Fruit fly (Drosophila melanogaster) whole organism, embryonic: Measurements from ENCODE around the gene sr.

Experiments used
- B-H2 ChIP-seq: fragments of 200-800 bp; sonication (Bioruptor generic); optimal IDR thresholded peaks from 2 replicates; lab custom pipeline; 2018; ENCODE audit warnings: missing biosample characterization, mild to moderate bottlenecking, missing genetic modification characterization
- Bgb ChIP-seq: fragments of 200-800 bp; sonication (Bioruptor generic); IDR thresholded peaks from 2 replicates; pipeline ENCODE4 v1.3.6; 2022; ENCODE audit warnings: missing biosample characterization, missing genetic modification characterization; ENCODE audit not compliant: partially characterized antibody
- CG11560 ChIP-seq: fragments of 200-800 bp; sonication (Bioruptor generic); IDR thresholded peaks from 3 replicates; pipeline ENCODE4 v1.3.6; 2022; ENCODE audit warnings: missing biosample characterization, missing genetic modification characterization
- CG11696 ChIP-seq: fragments of 200-800 bp; sonication (Bioruptor generic); IDR thresholded peaks from 2 replicates; pipeline ENCODE4 v1.3.6; 2022; ENCODE audit warnings: missing biosample characterization, missing genetic modification characterization
- CG18599 ChIP-seq: fragments of 200-800 bp; sonication (Bioruptor generic); optimal IDR thresholded peaks from 3 replicates; lab custom pipeline; 2017; ENCODE audit warnings: missing biosample characterization, missing genetic modification characterization, mild to moderate bottlenecking, moderate library complexity, missing genetic modification reagents
- CG2199 ChIP-seq: fragments of 200-800 bp; sonication (Bioruptor generic); IDR thresholded peaks from 3 replicates; pipeline ENCODE4 v1.3.6; 2022; ENCODE audit warnings: missing biosample characterization, missing genetic modification characterization
- CG3163 ChIP-seq: fragments of 200-800 bp; sonication (Bioruptor generic); optimal IDR thresholded peaks from 3 replicates; lab custom pipeline; 2016; ENCODE audit warnings: missing biosample characterization, missing genetic modification characterization
- CG32767 ChIP-seq: fragments of 200-800 bp; sonication (Bioruptor generic); IDR thresholded peaks from 2 replicates; pipeline ENCODE4 v1.3.6; 2022; ENCODE audit warnings: missing biosample characterization, missing genetic modification characterization
- CG34422 ChIP-seq: fragments of 200-800 bp; sonication (Bioruptor generic); IDR thresholded peaks from 3 replicates; pipeline ENCODE4 v1.3.6; 2022; ENCODE audit warnings: missing biosample characterization, missing genetic modification characterization
- CG3726 ChIP-seq: fragments of 200-800 bp; sonication (Bioruptor generic); IDR thresholded peaks from 3 replicates; pipeline ENCODE4, ENCODE4 v1.3.6; 2022; ENCODE audit warnings: missing biosample characterization, missing genetic modification characterization
- CG4854 ChIP-seq: fragments of 200-800 bp; sonication (Bioruptor generic); optimal IDR thresholded peaks from 2 replicates; lab custom pipeline; 2016; ENCODE audit warnings: missing biosample characterization, missing genetic modification characterization, inconsistent platforms
- Dbx ChIP-seq: fragments of 200-800 bp; sonication (Bioruptor generic); IDR thresholded peaks from 3 replicates; pipeline ENCODE4 v1.3.6; 2022; ENCODE audit warnings: missing biosample characterization, missing genetic modification characterization
- Deaf1 ChIP-seq: fragments of 200-800 bp; optimal IDR thresholded peaks from 3 replicates; lab custom pipeline; 2019; ENCODE audit warnings: missing biosample characterization, mild to moderate bottlenecking, missing genetic modification characterization, moderate library complexity
- Dfd ChIP-seq, 2 experiments: fragments of >200 bp; optimal IDR thresholded peaks; 2 replicates each; lab custom pipeline; 2017; ENCODE audit warnings: missing biosample characterization in 2 of 2, missing genetic modification characterization in 2 of 2
- Doc3 ChIP-seq: fragments of 200-800 bp; sonication (Bioruptor generic); IDR thresholded peaks from 3 replicates; pipeline ENCODE4 v1.3.6; 2022; ENCODE audit warnings: missing biosample characterization, missing genetic modification characterization; ENCODE audit not compliant: partially characterized antibody
- Ets65A ChIP-seq: fragments of 200-800 bp; sonication (Bioruptor generic); peaks from one replicate; lab custom pipeline; 2016; ENCODE audit warnings: missing biosample characterization, missing genetic modification characterization
- HLH4C ChIP-seq: fragments of 200-800 bp; sonication (Bioruptor generic); IDR thresholded peaks from 3 replicates; pipeline ENCODE4 v1.3.6; 2022; ENCODE audit warnings: missing biosample characterization, missing genetic modification characterization; ENCODE audit not compliant: partially characterized antibody
- Hey ChIP-seq: fragments of 200-800 bp; sonication (Bioruptor generic); optimal IDR thresholded peaks from 3 replicates; lab custom pipeline; 2018; ENCODE audit warnings: missing biosample characterization, mild to moderate bottlenecking, missing genetic modification characterization
- Max ChIP-seq: fragments of 200-800 bp; sonication (Bioruptor generic); optimal IDR thresholded peaks from 2 replicates; lab custom pipeline; 2016; ENCODE audit warnings: missing biosample characterization, mild to moderate bottlenecking, missing genetic modification characterization
- Med ChIP-seq: fragments of 200-800 bp; sonication (Bioruptor generic); peaks from one replicate; lab custom pipeline; 2016; ENCODE audit warnings: missing biosample characterization, missing genetic modification characterization, mild to moderate bottlenecking, inconsistent platforms, moderate library complexity
- Nf-YC ChIP-seq: fragments of 200-800 bp; optimal IDR thresholded peaks from 3 replicates; lab custom pipeline; 2019; ENCODE audit warnings: missing biosample characterization, mild to moderate bottlenecking, missing genetic modification characterization, moderate library complexity
- PHDP ChIP-seq: fragments of 200-800 bp; sonication (Bioruptor generic); optimal IDR thresholded peaks from 3 replicates; lab custom pipeline; 2018; ENCODE audit warnings: missing biosample characterization, mild to moderate bottlenecking, missing genetic modification characterization, moderate library complexity
- Pdp1 ChIP-seq, 2 experiments: fragments of 200-800 bp; sonication (Bioruptor generic); optimal IDR thresholded peaks; 3 replicates each; lab custom pipeline; 2016; ENCODE audit warnings: missing biosample characterization in 2 of 2, missing genetic modification characterization in 2 of 2, mild to moderate bottlenecking in 1 of 2, moderate library complexity in 1 of 2
- Scr ChIP-seq: fragments of 200-800 bp; sonication (Bioruptor generic); IDR thresholded peaks from 2 replicates; pipeline ENCODE4 v1.3.6; 2022; ENCODE audit warnings: missing biosample characterization, missing genetic modification characterization; ENCODE audit not compliant: partially characterized antibody
- abd-A ChIP-seq: fragments of 200-800 bp; sonication (Bioruptor generic); optimal IDR thresholded peaks from 3 replicates; lab custom pipeline; 2019; ENCODE audit warnings: missing biosample characterization, mild to moderate bottlenecking, missing genetic modification characterization, moderate library complexity
- br ChIP-seq: fragments of >200 bp; optimal IDR thresholded peaks from 2 replicates; lab custom pipeline; 2017
- dysf ChIP-seq: fragments of 200-800 bp; sonication (Bioruptor generic); IDR thresholded peaks from 3 replicates; pipeline ENCODE4 v1.3.6; 2022; ENCODE audit warnings: missing biosample characterization, missing genetic modification characterization
- ewg ChIP-seq: fragments of 200-800 bp; sonication (Bioruptor generic); optimal IDR thresholded peaks from 3 replicates; lab custom pipeline; 2017; ENCODE audit warnings: mild to moderate bottlenecking, missing biosample characterization, missing genetic modification reagents, missing genetic modification characterization
- gfzf ChIP-seq: fragments of 200-800 bp; sonication (Bioruptor generic); optimal IDR thresholded peaks from 2 replicates; lab custom pipeline; 2016; ENCODE audit warnings: missing biosample characterization, mild to moderate bottlenecking, missing genetic modification characterization, moderate library complexity
- ind ChIP-seq: fragments of 200-800 bp; sonication (Bioruptor generic); optimal IDR thresholded peaks from 3 replicates; lab custom pipeline; 2016; ENCODE audit warnings: missing biosample characterization, missing genetic modification characterization
- knrl ChIP-seq: fragments of 200-800 bp; sonication (Bioruptor generic); IDR thresholded peaks from 3 replicates; pipeline ENCODE4 v1.3.6; 2022; ENCODE audit warnings: missing biosample characterization, missing genetic modification characterization; ENCODE audit not compliant: partially characterized antibody
- mld ChIP-seq: fragments of 200-800 bp; sonication (Bioruptor generic); IDR thresholded peaks from 3 replicates; pipeline ENCODE4 v1.3.6; 2022; ENCODE audit warnings: missing biosample characterization, missing genetic modification characterization; ENCODE audit not compliant: partially characterized antibody
- nau ChIP-seq: fragments of 200-800 bp; sonication (Bioruptor generic); optimal IDR thresholded peaks from 3 replicates; lab custom pipeline; 2017; ENCODE audit warnings: missing biosample characterization, mild to moderate bottlenecking, missing genetic modification characterization, missing genetic modification reagents
- nerfin-1 ChIP-seq: fragments of 200-800 bp; sonication (Bioruptor generic); optimal IDR thresholded peaks from 3 replicates; lab custom pipeline; 2019; ENCODE audit warnings: missing biosample characterization, mild to moderate bottlenecking, missing genetic modification characterization, moderate library complexity
- nerfin-2 ChIP-seq: fragments of 200-800 bp; sonication (Bioruptor generic); IDR thresholded peaks from 2 replicates; pipeline ENCODE4 v1.3.6; 2022; ENCODE audit warnings: missing biosample characterization, missing genetic modification characterization; ENCODE audit not compliant: partially characterized antibody
- onecut ChIP-seq: fragments of 200-800 bp; sonication (Bioruptor generic); IDR thresholded peaks from 2 replicates; pipeline ENCODE4 v1.3.6; 2022; ENCODE audit warnings: missing biosample characterization, missing genetic modification characterization
- pnt ChIP-seq: fragments of 200-800 bp; sonication (Bioruptor generic); optimal IDR thresholded peaks from 3 replicates; lab custom pipeline; 2016; ENCODE audit warnings: missing biosample characterization, missing genetic modification characterization
- scrt ChIP-seq: fragments of 200-800 bp; sonication (Bioruptor generic); optimal IDR thresholded peaks from 2 replicates; lab custom pipeline; 2018; ENCODE audit warnings: missing biosample characterization, mild to moderate bottlenecking, missing genetic modification characterization, moderate library complexity
- seq ChIP-seq: fragments of 200-800 bp; sonication (Bioruptor generic); IDR thresholded peaks from 2 replicates; pipeline ENCODE4 v1.3.6; 2022; ENCODE audit warnings: missing biosample characterization, missing genetic modification characterization
- ssp ChIP-seq: fragments of 200-800 bp; sonication (Bioruptor generic); IDR thresholded peaks from 2 replicates; pipeline ENCODE4 v1.3.6; 2022; ENCODE audit warnings: missing biosample characterization, missing genetic modification characterization
- stwl ChIP-seq: fragments of 200-800 bp; sonication (Bioruptor generic); optimal IDR thresholded peaks from 3 replicates; lab custom pipeline; 2018; ENCODE audit warnings: missing biosample characterization, mild to moderate bottlenecking, missing genetic modification characterization, moderate library complexity
- tll ChIP-seq, 2 experiments: fragments of 200-800 bp in 1 of 2; fragments of >200 bp in 1 of 2; sonication (Bioruptor generic) in 1 of 2; optimal IDR thresholded peaks; 2 replicates each; lab custom pipeline; 2017 to 2019; ENCODE audit warnings: missing biosample characterization in 2 of 2, missing genetic modification characterization in 2 of 2, mild to moderate bottlenecking in 1 of 2, moderate library complexity in 1 of 2
- trem ChIP-seq: fragments of 200-800 bp; optimal IDR thresholded peaks from 3 replicates; lab custom pipeline; 2019; ENCODE audit warnings: missing biosample characterization, mild to moderate bottlenecking, missing genetic modification characterization, moderate library complexity
- ttk ChIP-seq: fragments of 200-800 bp; sonication (Bioruptor generic); IDR thresholded peaks from 2 replicates; pipeline ENCODE4 v2.1.2; 2022; ENCODE audit warnings: missing biosample characterization, missing genetic modification characterization
- unc-4 ChIP-seq: fragments of 200-800 bp; sonication (Bioruptor generic); IDR thresholded peaks from 2 replicates; pipeline ENCODE4 v1.3.6; 2022; ENCODE audit warnings: missing biosample characterization, missing genetic modification characterization; ENCODE audit not compliant: partially characterized antibody
- unpg ChIP-seq: fragments of 200-800 bp; sonication (Bioruptor generic); optimal IDR thresholded peaks from 3 replicates; lab custom pipeline; 2018; ENCODE audit warnings: missing biosample characterization, mild to moderate bottlenecking, missing genetic modification characterization, moderate library complexity
- yki ChIP-seq: fragments of >200 bp; optimal IDR thresholded peaks from 3 replicates; lab custom pipeline; 2018

The sr gene

DNA sequence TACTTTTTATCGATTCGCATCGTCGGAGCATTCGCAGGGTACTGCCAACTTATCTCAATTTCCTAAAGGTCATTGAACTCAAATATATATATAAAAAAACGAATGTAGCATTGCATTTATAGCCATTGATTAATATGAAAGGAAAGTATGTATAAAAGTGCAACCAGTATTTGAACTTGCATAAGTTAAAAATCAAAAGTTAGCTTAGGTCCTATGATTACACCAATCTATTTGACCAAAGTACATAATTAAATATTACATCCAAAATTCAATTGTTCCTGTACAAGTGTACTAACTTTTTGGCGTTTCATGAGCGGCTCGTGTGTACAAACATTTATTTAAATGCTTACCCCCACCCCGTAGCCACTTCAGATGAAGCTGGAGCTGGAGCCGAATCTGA is 66.9 kb downstream of the sr start:
- TF ChIP-seq ttk (GFP tag; lab: Robert Waterston, UW) (0 out of 2 replicates have a peak, but pooled peaks have one; percentile 14), trem (tag; lab: Kevin White, UChicago) (peak; percentile 14), CG3726 (GFP tag; lab: Robert Waterston, UW) (no peak)

DNA sequence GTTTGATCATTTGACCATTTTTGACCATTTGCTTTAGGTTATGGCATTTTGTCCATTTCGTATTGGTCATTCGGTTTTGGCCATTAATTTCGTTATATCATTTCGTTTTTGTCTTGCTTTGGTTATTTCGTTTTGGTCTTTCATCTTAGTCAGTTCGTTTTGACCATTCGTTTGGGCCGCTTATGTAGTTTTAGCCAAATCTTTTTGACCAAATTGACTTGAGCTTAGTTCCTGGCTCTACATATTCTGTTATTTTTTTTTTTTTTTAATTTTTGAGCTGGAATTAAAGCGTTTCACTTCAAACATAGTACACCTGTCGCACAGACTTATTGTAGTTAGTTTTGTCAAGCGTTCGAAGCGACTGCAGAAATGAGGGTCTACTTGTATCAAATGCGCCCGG is 67.8 kb downstream of the sr start, which contains the start of gene CG14315:
Gene CG14315, plus strand, starts transcription at position 301 of the 400 bp plus-strand sequence.
- TF ChIP-seq knrl (GFP tag; lab: Robert Waterston, UW), result no peak
- no peak for TF ChIP-seq nau
- TF ChIP-seq nerfin-2 (GFP tag; lab: Robert Waterston, UW), result no peak
- TF ChIP-seq dysf (GFP tag; lab: Robert Waterston, UW), result no peak
- no peak for TF ChIP-seq CG11696
- no peak for TF ChIP-seq ssp (GFP tag; lab: Robert Waterston, UW)
- no peak for TF ChIP-seq Max
- TF ChIP-seq PHDP (tag; lab: Kevin White, UChicago), result no peak
- TF ChIP-seq unc-4 (GFP tag; lab: Robert Waterston, UW), result no peak
- no peak for TF ChIP-seq Scr
- no peak for TF ChIP-seq Dbx (GFP tag; lab: Robert Waterston, UW)
- no peak for TF ChIP-seq tll (GFP tag; optimal IDR thresholded peaks at IDR 0.05; lab: Kevin White, UChicago)

DNA sequence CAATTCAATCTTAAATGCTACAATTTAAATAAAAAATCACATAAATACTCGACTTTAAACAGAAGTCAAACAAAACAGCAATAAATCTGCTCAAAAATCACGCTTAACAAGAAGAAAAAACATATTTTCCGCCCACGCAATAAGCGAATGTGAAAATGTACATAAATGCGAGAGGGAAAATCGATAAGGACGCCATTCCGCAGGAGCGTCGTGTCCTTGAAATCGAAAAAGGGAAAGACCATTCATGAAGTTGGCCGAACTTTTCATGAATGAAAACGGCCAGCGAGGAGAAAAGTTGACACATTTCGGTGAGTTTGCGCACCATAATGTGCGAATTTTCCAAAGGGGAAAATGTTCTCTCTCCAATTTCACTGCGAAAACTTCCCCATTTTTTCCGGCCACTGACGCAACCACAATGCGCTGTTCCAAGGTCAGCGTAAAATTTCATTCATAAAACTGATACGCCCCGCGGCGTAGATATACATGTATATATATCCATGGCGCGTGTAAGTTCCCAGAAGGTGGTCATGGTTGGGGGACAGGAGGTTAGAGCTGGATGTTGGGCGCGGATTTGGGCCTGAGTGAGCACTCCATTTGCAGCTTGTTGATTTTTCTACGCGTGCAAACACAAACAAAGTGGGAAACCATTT is 69.7 kb downstream of the sr start:
- TF ChIP-seq stwl (tag; lab: Kevin White, UChicago), result no peak
- TF ChIP-seq CG11560 (tag; lab: Robert Waterston, UW), result no peak
- no peak for TF ChIP-seq B-H2
- no peak for TF ChIP-seq pnt (GFP tag; lab: Kevin White, UChicago)
- TF ChIP-seq yki, result no peak
- TF ChIP-seq ind, result no peak
- no peak for TF ChIP-seq CG11696
- peak; percentile 45 for TF ChIP-seq Deaf1 (tag; lab: Kevin White, UChicago)
- peak; percentile 15 for TF ChIP-seq abd-A (tag; lab: Kevin White, UChicago)
- TF ChIP-seq onecut, result peak; percentile 97
- peak; percentile 40; the same call in 1 of the 3 replicates for TF ChIP-seq CG34422 (GFP tag; lab: Robert Waterston, UW)
- TF ChIP-seq Hey, result peak; percentile 53
- no peak for TF ChIP-seq unpg (GFP tag; lab: Kevin White, UChicago)
- peak; percentile 62 for TF ChIP-seq Med (GFP tag; lab: Kevin White, UChicago)
- TF ChIP-seq nerfin-1 (tag; lab: Kevin White, UChicago), result peak; percentile 28
- no peak for TF ChIP-seq Doc3 (GFP tag; lab: Robert Waterston, UW)
- TF ChIP-seq CG32767 (GFP tag; lab: Robert Waterston, UW), result 0 out of 2 replicates have a peak, but pooled peaks have one; percentile 42
- TF ChIP-seq CG18599, result peak; percentile 42
- no peak for TF ChIP-seq seq (GFP tag; lab: Robert Waterston, UW)
- TF ChIP-seq scrt (GFP tag; lab: Kevin White, UChicago), result peak; percentile 83
- TF ChIP-seq CG2199 (GFP tag; lab: Robert Waterston, UW), result no peak
- peak; percentile 86 for TF ChIP-seq Ets65A (GFP tag; lab: Kevin White, UChicago)
- no peak for TF ChIP-seq br (lab: Kevin White, UChicago)
- no peak for TF ChIP-seq mld
- TF ChIP-seq Nf-YC, result peak; percentile 8
- peak in 1 of 2 experiments; percentile 37 for TF ChIP-seq Pdp1 (GFP tag; optimal IDR thresholded peaks at IDR 0.05; lab: Kevin White, UChicago)
- TF ChIP-seq ewg (GFP tag; lab: Kevin White, UChicago), result peak; percentile 94
- TF ChIP-seq HLH4C (GFP tag; lab: Robert Waterston, UW), result no peak
- no peak for TF ChIP-seq Dfd (GFP tag; optimal IDR thresholded peaks at IDR 0.05; lab: Kevin White, UChicago)
- TF ChIP-seq Bgb (GFP tag; lab: Robert Waterston, UW), result 0 out of 2 replicates have a peak, but pooled peaks have one; percentile 19
- TF ChIP-seq CG4854 (GFP tag; lab: Kevin White, UChicago), result no peak
- TF ChIP-seq CG3163, result no peak
- TF ChIP-seq gfzf (GFP tag; lab: Kevin White, UChicago), result no peak
